Worm (Caenorhabditis elegans) whole organism, L4 larva: ENCODE results near the gene C34F11.5.

ENCODE experiments used
- ceh-44 ChIP-seq: fragments of 200-800 bp; sonication (Bioruptor generic); IDR thresholded peaks from 2 replicates; pipeline ENCODE4 v1.3.6; 2022; ENCODE audit warnings: missing genetic modification reagents, missing genetic modification characterization, missing compliant biosample characterization
- duxl-1 ChIP-seq: sonication (generic microtip); optimal IDR thresholded peaks from 2 replicates; lab custom pipeline; 2016; ENCODE audit warnings: mild to moderate bottlenecking, missing genetic modification characterization, moderate library complexity, missing compliant biosample characterization; ENCODE audit not compliant: poor library complexity
- egl-27 ChIP-seq: sonication (generic microtip); optimal IDR thresholded peaks from 3 replicates; lab custom pipeline; 2017; ENCODE audit warnings: missing biosample characterization, missing genetic modification reagents, missing genetic modification characterization
- lin-15B ChIP-seq: fragments of 150-350 bp; sonication (generic microtip); optimal IDR thresholded peaks from 3 replicates; lab custom pipeline; 2014; ENCODE audit warnings: missing biosample characterization, missing genetic modification characterization

DNA sequence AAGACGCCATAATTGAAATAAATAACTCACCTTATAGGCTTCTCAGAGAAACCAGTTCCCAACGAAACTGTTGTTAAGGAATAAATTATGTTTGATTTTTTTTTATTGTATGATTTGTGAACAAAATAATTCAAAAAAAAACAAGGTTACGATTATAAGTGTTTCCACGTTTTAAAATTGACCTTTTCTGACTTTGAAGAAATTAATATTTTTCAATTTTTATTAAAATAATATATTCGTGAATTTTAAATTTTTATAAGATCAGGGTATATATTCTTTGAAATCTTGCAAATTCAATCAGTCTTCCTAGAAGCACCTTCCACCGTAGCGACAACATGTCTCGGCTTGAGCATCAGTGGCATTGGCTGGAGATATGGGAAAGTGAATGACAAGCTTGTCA is 21.2 kb upstream of the C34F11.5 start, which contains the start of gene C27D6.3:
- no peak for TF ChIP-seq egl-27 (tag; lab: Kevin White, UChicago)
- no peak for TF ChIP-seq ceh-44
- no peak for TF ChIP-seq duxl-1 (tag; lab: Kevin White, UChicago)
- no peak for TF ChIP-seq lin-15B
